Fruit fly (Drosophila melanogaster): Measurements from ENCODE around the gene Cyp313a3.

DNA sequence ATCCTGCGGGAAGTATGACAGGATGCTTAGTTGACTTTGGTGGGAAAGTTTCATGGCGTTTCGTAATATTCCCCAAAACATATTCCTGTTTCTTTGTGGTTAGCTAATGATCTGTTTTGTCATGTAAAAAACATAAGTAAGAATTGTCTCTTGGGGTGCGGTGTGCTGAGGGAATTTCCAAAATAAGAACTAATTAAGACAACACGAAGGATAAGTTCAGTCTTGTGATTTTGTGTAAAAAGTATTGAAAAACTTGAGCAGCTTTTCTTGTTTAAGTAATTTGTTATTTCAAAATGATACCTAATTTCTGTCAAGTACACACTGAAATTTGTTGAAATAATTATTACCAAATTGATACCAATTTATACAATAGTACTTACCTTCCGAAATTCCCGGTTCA, 14.8 kb upstream of the Cyp313a3 start, which contains the start of gene CG3942:
- no peak for TF ChIP-seq CG8478 (optimal IDR thresholded peaks at IDR 0.05)
- TF ChIP-seq CTCF (optimal IDR thresholded peaks at IDR 0.05) = no peak
